Fruit fly (Drosophila melanogaster) whole organism, prepupa: Measurements from ENCODE around the gene CG6142.
A peak's percentile ranks its signal among the peaks of the same experiment; 100 is the strongest.

ENCODE experiments used
- Blimp-1 ChIP-seq: fragments of 200-800 bp; sonication (Bioruptor generic); optimal IDR thresholded peaks from 3 replicates; lab custom pipeline; 2017; ENCODE audit warnings: missing biosample characterization, missing genetic modification characterization, mild to moderate bottlenecking, moderate library complexity, missing genetic modification reagents
- CG10631 ChIP-seq: fragments of 200-800 bp; sonication (Bioruptor generic); optimal IDR thresholded peaks from 2 replicates; lab custom pipeline; 2016; ENCODE audit warnings: missing biosample characterization, missing genetic modification characterization
- CG10669 ChIP-seq: fragments of 200-800 bp; sonication (Bioruptor generic); optimal IDR thresholded peaks from 3 replicates; lab custom pipeline; 2018; ENCODE audit warnings: missing biosample characterization, mild to moderate bottlenecking, missing genetic modification characterization, moderate library complexity
- CG11294 ChIP-seq: fragments of 200-800 bp; sonication (Bioruptor generic); IDR thresholded peaks from 2 replicates; pipeline ENCODE4 v1.3.6; 2022; ENCODE audit warnings: missing biosample characterization, missing genetic modification characterization
- CG15336 ChIP-seq: fragments of 200-800 bp; sonication (Bioruptor generic); IDR thresholded peaks from 2 replicates; pipeline ENCODE4 v1.3.6; 2022; ENCODE audit warnings: missing biosample characterization, missing genetic modification characterization
- CG16779 ChIP-seq: fragments of 200-800 bp; sonication (Bioruptor generic); optimal IDR thresholded peaks from 3 replicates; lab custom pipeline; 2017; ENCODE audit warnings: missing biosample characterization, mild to moderate bottlenecking, missing genetic modification characterization
- CG3032 ChIP-seq: fragments of 200-800 bp; optimal IDR thresholded peaks from 2 replicates; lab custom pipeline; 2019; ENCODE audit warnings: missing biosample characterization, mild to moderate bottlenecking, missing genetic modification characterization, moderate library complexity
- CG31627 ChIP-seq: fragments of 200-800 bp; sonication (Bioruptor generic); optimal IDR thresholded peaks from 3 replicates; lab custom pipeline; 2016; ENCODE audit warnings: missing biosample characterization, missing genetic modification characterization
- CG32006 ChIP-seq: fragments of 200-800 bp; sonication (Bioruptor generic); optimal IDR thresholded peaks from 3 replicates; lab custom pipeline; 2017; ENCODE audit warnings: missing biosample characterization, mild to moderate bottlenecking, missing genetic modification characterization
- CG34406 ChIP-seq: fragments of 200-800 bp; sonication (Bioruptor generic); optimal IDR thresholded peaks from 3 replicates; lab custom pipeline; 2016; ENCODE audit warnings: missing biosample characterization, missing genetic modification characterization
- CG3919 ChIP-seq: fragments of 200-800 bp; sonication (Bioruptor generic); optimal IDR thresholded peaks from 3 replicates; lab custom pipeline; 2016; ENCODE audit warnings: missing biosample characterization, missing genetic modification characterization
- CG6163 ChIP-seq: fragments of 200-800 bp; sonication (Bioruptor generic); IDR thresholded peaks from 3 replicates; pipeline ENCODE4 v1.3.6; 2022; ENCODE audit warnings: missing biosample characterization, missing genetic modification characterization
- CG6276 ChIP-seq: fragments of 200-800 bp; sonication (Bioruptor generic); optimal IDR thresholded peaks from 2 replicates; lab custom pipeline; 2017; ENCODE audit warnings: missing biosample characterization, mild to moderate bottlenecking, missing genetic modification characterization
- CG6808 ChIP-seq: fragments of 200-800 bp; sonication (Bioruptor generic); optimal IDR thresholded peaks from 3 replicates; lab custom pipeline; 2017; ENCODE audit warnings: missing biosample characterization, missing genetic modification characterization, mild to moderate bottlenecking, moderate library complexity, missing genetic modification reagents
- CG6854 ChIP-seq: fragments of 200-800 bp; sonication (Bioruptor generic); optimal IDR thresholded peaks from 2 replicates; lab custom pipeline; 2017; ENCODE audit warnings: missing biosample characterization, mild to moderate bottlenecking, missing genetic modification characterization
- CG7368 ChIP-seq: fragments of 200-800 bp; sonication (Bioruptor generic); optimal IDR thresholded peaks from 3 replicates; lab custom pipeline; 2016; ENCODE audit warnings: missing biosample characterization, missing genetic modification characterization
- CG8119 ChIP-seq: fragments of 200-800 bp; sonication (Bioruptor generic); IDR thresholded peaks from 3 replicates; pipeline ENCODE4 v1.3.6; 2022; ENCODE audit warnings: missing biosample characterization, missing genetic modification characterization
- CG8319 ChIP-seq: fragments of 200-800 bp; sonication (Bioruptor generic); optimal IDR thresholded peaks from 3 replicates; lab custom pipeline; 2016; ENCODE audit warnings: missing biosample characterization, missing genetic modification characterization
- CG8632 ChIP-seq: fragments of 200-800 bp; sonication (Bioruptor generic); optimal IDR thresholded peaks from 3 replicates; lab custom pipeline; 2016; ENCODE audit warnings: missing biosample characterization, missing genetic modification characterization
- Eip75B ChIP-seq: fragments of 200-800 bp; sonication (Bioruptor generic); optimal IDR thresholded peaks from 3 replicates; lab custom pipeline; 2016; ENCODE audit warnings: missing biosample characterization, missing genetic modification characterization
- Eip78C ChIP-seq: fragments of 200-800 bp; sonication (Bioruptor generic); peaks from one replicate; lab custom pipeline; 2016; ENCODE audit warnings: missing biosample characterization, missing genetic modification characterization
- Eip93F ChIP-seq: fragments of 200-800 bp; sonication (Bioruptor generic); optimal IDR thresholded peaks from 2 replicates; lab custom pipeline; 2016; ENCODE audit warnings: missing biosample characterization, mild to moderate bottlenecking, missing genetic modification characterization
- Ets21C ChIP-seq: fragments of 200-800 bp; sonication (Bioruptor generic); optimal IDR thresholded peaks from 3 replicates; lab custom pipeline; 2016; ENCODE audit warnings: missing biosample characterization, missing genetic modification characterization
- Ets96B ChIP-seq: fragments of 200-800 bp; optimal IDR thresholded peaks from 2 replicates; lab custom pipeline; 2019; ENCODE audit warnings: missing biosample characterization, mild to moderate bottlenecking, missing genetic modification characterization, moderate library complexity
- Gug ChIP-seq: fragments of 200-800 bp; sonication (Bioruptor generic); IDR thresholded peaks from 2 replicates; pipeline ENCODE4 v1.3.6; 2022; ENCODE audit warnings: missing biosample characterization, missing genetic modification characterization
- Hr38 ChIP-seq: sonication (Bioruptor generic); optimal IDR thresholded peaks from 2 replicates; lab custom pipeline; 2016; ENCODE audit warnings: missing biosample characterization, missing genetic modification characterization
- Hr4 ChIP-seq: fragments of 200-800 bp; sonication (Bioruptor generic); optimal IDR thresholded peaks from 3 replicates; lab custom pipeline; 2016; ENCODE audit warnings: missing biosample characterization, missing genetic modification characterization
- Lpt ChIP-seq: fragments of 200-800 bp; sonication (Bioruptor generic); optimal IDR thresholded peaks from 3 replicates; lab custom pipeline; 2016; ENCODE audit warnings: missing biosample characterization, missing genetic modification characterization
- Met ChIP-seq: fragments of 200-800 bp; sonication (Bioruptor generic); optimal IDR thresholded peaks from 3 replicates; lab custom pipeline; 2016; ENCODE audit warnings: missing biosample characterization, missing genetic modification characterization
- OdsH ChIP-seq: fragments of 200-800 bp; sonication (Bioruptor generic); optimal IDR thresholded peaks from 3 replicates; lab custom pipeline; 2016; ENCODE audit warnings: missing biosample characterization, missing genetic modification characterization
- Smox ChIP-seq: fragments of 200-800 bp; sonication (Bioruptor generic); optimal IDR thresholded peaks from 3 replicates; lab custom pipeline; 2016; ENCODE audit warnings: missing biosample characterization, missing genetic modification characterization
- Sox102F ChIP-seq: fragments of 200-800 bp; sonication (Bioruptor generic); optimal IDR thresholded peaks from 2 replicates; lab custom pipeline; 2016; ENCODE audit warnings: missing biosample characterization, mild to moderate bottlenecking, missing genetic modification characterization
- Sox14 ChIP-seq: fragments of 200-800 bp; sonication (Bioruptor generic); optimal IDR thresholded peaks from 3 replicates; lab custom pipeline; 2016; ENCODE audit warnings: missing biosample characterization, missing genetic modification characterization
- Sox15 ChIP-seq: fragments of 200-800 bp; sonication (Bioruptor generic); optimal IDR thresholded peaks from 3 replicates; lab custom pipeline; 2016; ENCODE audit warnings: missing biosample characterization, missing genetic modification characterization
- achi ChIP-seq: fragments of 200-800 bp; sonication (Bioruptor generic); optimal IDR thresholded peaks from 3 replicates; lab custom pipeline; 2016; ENCODE audit warnings: missing biosample characterization, missing genetic modification characterization
- acj6 ChIP-seq: fragments of 200-800 bp; sonication (Bioruptor generic); optimal IDR thresholded peaks from 3 replicates; lab custom pipeline; 2016; ENCODE audit warnings: missing biosample characterization, missing genetic modification characterization
- cyc ChIP-seq: fragments of 200-800 bp; sonication (Bioruptor generic); optimal IDR thresholded peaks from 3 replicates; lab custom pipeline; 2016; ENCODE audit warnings: missing biosample characterization, missing genetic modification characterization
- dac ChIP-seq: fragments of 200-800 bp; sonication (Bioruptor generic); optimal IDR thresholded peaks from 2 replicates; lab custom pipeline; 2017; ENCODE audit warnings: missing biosample characterization, mild to moderate bottlenecking, missing genetic modification characterization
- dsx ChIP-seq: fragments of 200-800 bp; optimal IDR thresholded peaks from 3 replicates; lab custom pipeline; 2019; ENCODE audit warnings: missing biosample characterization, mild to moderate bottlenecking, missing genetic modification characterization, moderate library complexity; ENCODE audit not compliant: poor library complexity, severe bottlenecking
- eg ChIP-seq: fragments of 200-800 bp; sonication (Bioruptor generic); IDR thresholded peaks from 3 replicates; pipeline ENCODE4 v1.3.6; 2022; ENCODE audit warnings: missing biosample characterization, missing genetic modification characterization
- fd59A ChIP-seq: fragments of 200-800 bp; sonication (Bioruptor generic); optimal IDR thresholded peaks from 2 replicates; lab custom pipeline; 2017; ENCODE audit warnings: missing biosample characterization, mild to moderate bottlenecking, missing genetic modification characterization, missing genetic modification reagents
- fd85E ChIP-seq: fragments of 200-800 bp; sonication (Bioruptor generic); optimal IDR thresholded peaks from 3 replicates; lab custom pipeline; 2016; ENCODE audit warnings: missing biosample characterization, missing genetic modification characterization
- fkh ChIP-seq: fragments of 200-800 bp; sonication (Bioruptor generic); optimal IDR thresholded peaks from 3 replicates; lab custom pipeline; 2017; ENCODE audit warnings: missing biosample characterization, mild to moderate bottlenecking, missing genetic modification characterization, moderate library complexity
- lz ChIP-seq: fragments of 200-800 bp; sonication (Bioruptor generic); optimal IDR thresholded peaks from 3 replicates; lab custom pipeline; 2016; ENCODE audit warnings: missing biosample characterization, missing genetic modification characterization
- net ChIP-seq: fragments of 200-800 bp; sonication (Bioruptor generic); optimal IDR thresholded peaks from 3 replicates; lab custom pipeline; 2016; ENCODE audit warnings: missing biosample characterization, missing genetic modification characterization
- pdm3 ChIP-seq: fragments of 200-800 bp; sonication (Bioruptor generic); optimal IDR thresholded peaks from 3 replicates; lab custom pipeline; 2016; ENCODE audit warnings: missing biosample characterization, missing genetic modification characterization
- salr ChIP-seq, 2 experiments: fragments of 200-800 bp; sonication (Bioruptor generic); optimal IDR thresholded peaks; 3 replicates each; lab custom pipeline; 2016 to 2018; ENCODE audit warnings: missing biosample characterization in 2 of 2, missing genetic modification characterization in 2 of 2, mild to moderate bottlenecking in 1 of 2
- spab ChIP-seq: fragments of 200-800 bp; sonication (Bioruptor generic); optimal IDR thresholded peaks from 2 replicates; lab custom pipeline; 2017; ENCODE audit warnings: missing biosample characterization, mild to moderate bottlenecking, missing genetic modification characterization, missing genetic modification reagents
- ss ChIP-seq, 2 experiments: fragments of 200-800 bp; sonication (Bioruptor generic); optimal IDR thresholded peaks; 2 replicates in 1 of 2; 3 replicates in 1 of 2; lab custom pipeline; 2017 to 2018; ENCODE audit warnings: mild to moderate bottlenecking in 2 of 2, missing biosample characterization in 2 of 2, missing genetic modification characterization in 2 of 2, moderate library complexity in 1 of 2
- svp ChIP-seq: fragments of 200-800 bp; sonication (Bioruptor generic); peaks from one replicate; lab custom pipeline; 2016; ENCODE audit warnings: missing biosample characterization, missing genetic modification characterization
- topi ChIP-seq: fragments of 200-800 bp; sonication (Bioruptor generic); optimal IDR thresholded peaks from 3 replicates; lab custom pipeline; 2016; ENCODE audit warnings: missing biosample characterization, missing genetic modification characterization
- vri ChIP-seq: fragments of 200-800 bp; sonication (Bioruptor generic); optimal IDR thresholded peaks from 3 replicates; lab custom pipeline; 2016; ENCODE audit warnings: missing biosample characterization, mild to moderate bottlenecking, missing genetic modification characterization

The CG6142 gene

dm6 chr3R:26117465-26118081, 15.4 kb upstream of the CG6142 start:
- peak; percentile 28 for TF ChIP-seq CG3032 (tag; lab: Kevin White, UChicago)
- TF ChIP-seq fkh (GFP tag; lab: Kevin White, UChicago), result peak; percentile 40
- TF ChIP-seq achi (GFP tag; lab: Kevin White, UChicago), result peak; percentile 17
- TF ChIP-seq salr (GFP tag; optimal IDR thresholded peaks at IDR 0.05; lab: Kevin White, UChicago), result peak; percentile 1 to 4
- no peak for TF ChIP-seq CG10669
- TF ChIP-seq Ets96B (tag; lab: Kevin White, UChicago), result peak; percentile 29
- TF ChIP-seq Hr4 (GFP tag; lab: Kevin White, UChicago), result peak; percentile 53
- peak; percentile 49 for TF ChIP-seq CG16779 (tag; lab: Kevin White, UChicago)
- peak; percentile 35 for TF ChIP-seq Eip75B (GFP tag; lab: Kevin White, UChicago)
- no peak for TF ChIP-seq CG10631
- no peak for TF ChIP-seq Smox (GFP tag; lab: Kevin White, UChicago)
- no peak for TF ChIP-seq Sox15 (GFP tag; lab: Kevin White, UChicago)
- no peak for TF ChIP-seq cyc (GFP tag; lab: Kevin White, UChicago)
- TF ChIP-seq CG6276 (GFP tag; lab: Kevin White, UChicago), result peak; percentile 4
- no peak for TF ChIP-seq fd59A
- no peak for TF ChIP-seq CG31627 (GFP tag; lab: Kevin White, UChicago)
- TF ChIP-seq lz, result no peak
- TF ChIP-seq CG34406, result no peak
- TF ChIP-seq CG8119, result 0 out of 3 replicates have a peak, but pooled peaks have one; percentile 39
- no peak for TF ChIP-seq topi (GFP tag; lab: Kevin White, UChicago)
- peak; percentile 60 for TF ChIP-seq eg (GFP tag; lab: Robert Waterston, UW)
- peak; percentile 25 for TF ChIP-seq Sox14 (GFP tag; lab: Kevin White, UChicago)
- no peak for TF ChIP-seq dac (GFP tag; lab: Kevin White, UChicago)
- TF ChIP-seq Eip78C (GFP tag; lab: Kevin White, UChicago), result peak; percentile 23
- TF ChIP-seq ss (GFP tag; optimal IDR thresholded peaks at IDR 0.05; lab: Kevin White, UChicago), result peak in 1 of 2 experiments; percentile 41
- no peak for TF ChIP-seq Eip93F (GFP tag; lab: Kevin White, UChicago)
- TF ChIP-seq CG3919 (GFP tag; lab: Kevin White, UChicago), result peak; percentile 8
- peak; percentile 65 for TF ChIP-seq CG32006
- TF ChIP-seq acj6, result peak; percentile 15
- TF ChIP-seq Ets21C (GFP tag; lab: Kevin White, UChicago), result no peak
- TF ChIP-seq CG8319 (GFP tag; lab: Kevin White, UChicago), result no peak
- TF ChIP-seq dsx, result peak; percentile 9
- TF ChIP-seq CG6163, result peak; percentile 68; the same call in 2 of the 3 replicates
- no peak for TF ChIP-seq CG6854 (GFP tag; lab: Kevin White, UChicago)
- no peak for TF ChIP-seq Gug
- no peak for TF ChIP-seq pdm3
- TF ChIP-seq vri, result peak; percentile 22
- TF ChIP-seq CG8632 (GFP tag; lab: Kevin White, UChicago), result no peak
- TF ChIP-seq spab (GFP tag; lab: Kevin White, UChicago), result peak; percentile 0
- TF ChIP-seq CG7368, result no peak
- TF ChIP-seq Met (GFP tag; lab: Kevin White, UChicago), result no peak
- TF ChIP-seq CG11294 (GFP tag; lab: Robert Waterston, UW), result peak; percentile 38
- TF ChIP-seq Hr38, result no peak
- no peak for TF ChIP-seq fd85E
- peak; percentile 46 for TF ChIP-seq CG6808
- TF ChIP-seq OdsH (GFP tag; lab: Kevin White, UChicago), result peak; percentile 19
- no peak for TF ChIP-seq Sox102F (GFP tag; lab: Kevin White, UChicago)
- peak; percentile 82 for TF ChIP-seq svp (GFP tag; lab: Kevin White, UChicago)
- TF ChIP-seq Lpt, result no peak
- peak; percentile 48; the same call in 1 of the 2 replicates for TF ChIP-seq CG15336 (GFP tag; lab: Robert Waterston, UW)
- no peak for TF ChIP-seq net
- TF ChIP-seq Blimp-1, result no peak
